Worm (Caenorhabditis elegans): Measurements from ENCODE around the gene spr-3.

- no peak for TF ChIP-seq unc-62 (GFP tag; optimal IDR thresholded peaks at IDR 0.05)
- no peak for TF ChIP-seq blmp-1 (tag; optimal IDR thresholded peaks at IDR 0.05)
- TF ChIP-seq ceh-83 (GFP tag; optimal IDR thresholded peaks at IDR 0.05) = no peak
- no peak for TF ChIP-seq hlh-1 (tag; optimal IDR thresholded peaks at IDR 0.05)
- TF ChIP-seq lsy-2 (tag; optimal IDR thresholded peaks at IDR 0.05) = no peak
- no peak for TF ChIP-seq nhr-28 (tag; optimal IDR thresholded peaks at IDR 0.05)
- TF ChIP-seq snpc-4 (tag; optimal IDR thresholded peaks at IDR 0.05) = no peak
- no peak for TF ChIP-seq ces-1 (GFP tag; optimal IDR thresholded peaks at IDR 0.05)
- TF ChIP-seq unc-39 (tag; optimal IDR thresholded peaks at IDR 0.05) = no peak
- no peak for TF ChIP-seq pha-4 (tag; optimal IDR thresholded peaks at IDR 0.05)
- TF ChIP-seq elt-3 (tag; optimal IDR thresholded peaks at IDR 0.05) = no peak
- TF ChIP-seq bed-3 (GFP tag; optimal IDR thresholded peaks at IDR 0.05) = no peak
- TF ChIP-seq elt-1 (tag; optimal IDR thresholded peaks at IDR 0.05; ENCODE audit: borderline replicate concordance, insufficient read depth) = no peak
- no peak for TF ChIP-seq nhr-12 (tag; optimal IDR thresholded peaks at IDR 0.05)
These were observed 21.7 kb upstream of the spr-3 start, which contains the start of gene F46H6.5 for ce11 chrX:4492199-4492598.

Data from whole organism, mixed stage, embryonic.